Worm (Caenorhabditis elegans): ENCODE measurements around the gene mrpl-2.

DNA sequence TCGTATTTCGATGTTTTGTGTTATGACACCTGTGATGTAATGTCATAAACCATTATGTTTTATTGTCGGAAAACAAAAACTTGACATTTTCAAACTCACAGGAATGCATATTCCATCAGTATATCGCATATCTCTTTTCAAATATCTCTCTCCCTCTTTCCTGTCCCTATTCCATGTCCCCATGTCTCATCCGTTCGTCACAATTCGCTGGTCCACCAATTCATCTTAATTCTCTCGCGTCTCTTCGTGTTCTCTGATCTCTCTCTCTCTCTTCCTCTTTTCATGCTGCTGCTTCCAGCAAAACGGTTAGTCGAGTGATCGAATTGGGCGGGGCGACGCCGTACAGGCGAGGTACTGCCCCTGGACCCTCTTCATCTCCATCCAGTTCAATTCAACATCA is 31.2 kb upstream of the mrpl-2 start:
- no peak for TF ChIP-seq ztf-16 (tag; optimal IDR thresholded peaks at IDR 0.05)
- TF ChIP-seq ama-1 (optimal IDR thresholded peaks at IDR 0.05) = no peak
- TF ChIP-seq C38D4.7 (GFP tag; optimal IDR thresholded peaks at IDR 0.05) = no peak
- no peak for TF ChIP-seq fkh-10 (GFP tag; optimal IDR thresholded peaks at IDR 0.05)
- TF ChIP-seq pha-4 (tag; optimal IDR thresholded peaks at IDR 0.05) = no peak
- TF ChIP-seq elt-2 (tag; optimal IDR thresholded peaks at IDR 0.05) = no peak
